Worm (Caenorhabditis elegans) whole organism, young adult: Measurements from ENCODE around the gene tmed-10.

Source experiments
- F10E7.11 ChIP-seq: sonication (generic microtip); optimal IDR thresholded peaks from 2 replicates; lab custom pipeline; 2017; ENCODE audit warnings: mild to moderate bottlenecking, missing genetic modification characterization, moderate library complexity, missing compliant biosample characterization
- F22D6.2 ChIP-seq: sonication (generic microtip); optimal IDR thresholded peaks from 2 replicates; lab custom pipeline; 2016; ENCODE audit warnings: mild to moderate bottlenecking, missing genetic modification characterization, missing compliant biosample characterization
- F39B2.1 ChIP-seq: fragments of 200-800 bp; sonication (Bioruptor generic); IDR thresholded peaks from 2 replicates; pipeline ENCODE4 v1.3.6; 2022; ENCODE audit warnings: missing genetic modification reagents, missing genetic modification characterization, missing compliant biosample characterization
- F49E8.2 ChIP-seq: sonication (generic microtip); optimal IDR thresholded peaks from 3 replicates; lab custom pipeline; 2017; ENCODE audit warnings: missing genetic modification characterization, mild to moderate bottlenecking, missing compliant biosample characterization, antibody characterized with exemption, moderate library complexity; ENCODE audit not compliant: insufficient read depth
- F55B11.4 ChIP-seq: sonication (generic microtip); optimal IDR thresholded peaks from 2 replicates; lab custom pipeline; 2016; ENCODE audit warnings: missing compliant biosample characterization, missing genetic modification characterization, borderline replicate concordance; ENCODE audit not compliant: insufficient read depth
- K11D2.4 ChIP-seq: fragments of 200-800 bp; sonication (Bioruptor generic); IDR thresholded peaks from 2 replicates; pipeline ENCODE4 v1.3.6; 2022; ENCODE audit warnings: missing genetic modification reagents, missing genetic modification characterization, missing compliant biosample characterization
- Y67H2A.10 ChIP-seq: fragments of 200-800 bp; sonication (Bioruptor generic); conservative IDR thresholded peaks from 2 replicates; pipeline ENCODE4 v1.3.6; 2022; ENCODE audit warnings: missing genetic modification reagents, missing genetic modification characterization, missing compliant biosample characterization
- aptf-2 ChIP-seq: fragments of 200-800 bp; sonication (Bioruptor generic); conservative IDR thresholded peaks from 2 replicates; pipeline ENCODE4 v1.3.6; 2022; ENCODE audit warnings: missing genetic modification reagents, missing genetic modification characterization, missing compliant biosample characterization
- aptf-3 ChIP-seq: fragments of 200-800 bp; sonication (Bioruptor generic); IDR thresholded peaks from 2 replicates; pipeline ENCODE4 v1.3.6; 2022; ENCODE audit warnings: missing genetic modification characterization, missing compliant biosample characterization
- athp-1 ChIP-seq: sonication (generic microtip); optimal IDR thresholded peaks from 2 replicates; lab custom pipeline; 2017; ENCODE audit warnings: mild to moderate bottlenecking, missing genetic modification characterization, missing compliant biosample characterization
- bed-2 ChIP-seq: fragments of 200-800 bp; sonication (Bioruptor generic); IDR thresholded peaks from 2 replicates; pipeline ENCODE4 v1.3.6; 2022; ENCODE audit warnings: missing genetic modification reagents, missing genetic modification characterization, missing compliant biosample characterization
- ccch-3 ChIP-seq: fragments of 200-800 bp; sonication (Bioruptor generic); optimal IDR thresholded peaks from 2 replicates; lab custom pipeline; 2018; ENCODE audit warnings: mild to moderate bottlenecking, missing genetic modification characterization, missing compliant biosample characterization
- ceh-100 ChIP-seq: fragments of 200-800 bp; sonication (Bioruptor generic); IDR thresholded peaks from 2 replicates; pipeline ENCODE4 v1.3.6; 2022; ENCODE audit warnings: missing genetic modification reagents, missing genetic modification characterization, missing compliant biosample characterization
- ceh-27 ChIP-seq: fragments of 200-800 bp; sonication (Bioruptor generic); optimal IDR thresholded peaks from 2 replicates; lab custom pipeline; 2018; ENCODE audit warnings: mild to moderate bottlenecking, missing genetic modification characterization, moderate library complexity, missing compliant biosample characterization
- ceh-79 ChIP-seq: sonication (generic microtip); optimal IDR thresholded peaks from 2 replicates; lab custom pipeline; 2017; ENCODE audit warnings: mild to moderate bottlenecking, missing genetic modification characterization, missing compliant biosample characterization
- chd-7 ChIP-seq: sonication (generic microtip); optimal IDR thresholded peaks from 2 replicates; lab custom pipeline; 2016; ENCODE audit warnings: mild to moderate bottlenecking, missing genetic modification characterization, moderate library complexity, missing compliant biosample characterization
- dox-1 ChIP-seq: fragments of 200-800 bp; sonication (Bioruptor generic); IDR thresholded peaks from 2 replicates; pipeline ENCODE4 v1.3.6; 2022; ENCODE audit warnings: missing genetic modification reagents, missing genetic modification characterization, missing compliant biosample characterization
- dpff-1 ChIP-seq: sonication (generic microtip); optimal IDR thresholded peaks from 2 replicates; lab custom pipeline; 2017; ENCODE audit warnings: mild to moderate bottlenecking, missing genetic modification characterization, missing compliant biosample characterization
- dpl-1 ChIP-seq: fragments of 150-350 bp; optimal IDR thresholded peaks from 2 replicates; lab custom pipeline; 2014; ENCODE audit warnings: missing biosample characterization, missing genetic modification reagents, missing genetic modification characterization
- efl-1 ChIP-seq: fragments of 150-350 bp; optimal IDR thresholded peaks from 2 replicates; lab custom pipeline; 2014; ENCODE audit warnings: missing biosample characterization, missing genetic modification reagents, missing genetic modification characterization
- egrh-3 ChIP-seq: fragments of 200-800 bp; sonication (Bioruptor generic); IDR thresholded peaks from 2 replicates; pipeline ENCODE4 v1.3.6; 2022; ENCODE audit warnings: missing genetic modification reagents, missing genetic modification characterization, missing compliant biosample characterization
- ekl-4 ChIP-seq: fragments of 200-800 bp; sonication (Bioruptor generic); IDR thresholded peaks from 2 replicates; pipeline ENCODE4 v1.3.6; 2022; ENCODE audit warnings: missing genetic modification reagents, missing genetic modification characterization, missing compliant biosample characterization
- gei-17 ChIP-seq: fragments of 200-800 bp; sonication (Bioruptor generic); optimal IDR thresholded peaks from 2 replicates; lab custom pipeline; 2018; ENCODE audit warnings: mild to moderate bottlenecking, missing genetic modification characterization, missing compliant biosample characterization
- him-1 ChIP-seq: sonication (generic microtip); optimal IDR thresholded peaks from 2 replicates; lab custom pipeline; 2016; ENCODE audit warnings: missing genotype, missing genetic modification reagents, missing genetic modification characterization, missing compliant biosample characterization
- hlh-12 ChIP-seq: sonication (generic microtip); optimal IDR thresholded peaks from 2 replicates; lab custom pipeline; 2016; ENCODE audit warnings: missing genetic modification characterization, missing compliant biosample characterization
- hlh-26 ChIP-seq: fragments of 200-800 bp; sonication (Bioruptor generic); conservative IDR thresholded peaks from 2 replicates; pipeline ENCODE4 v1.3.6; 2022; ENCODE audit warnings: missing genetic modification reagents, missing genetic modification characterization, missing compliant biosample characterization
- hrde-1 ChIP-seq: sonication (generic microtip); optimal IDR thresholded peaks from 2 replicates; lab custom pipeline; 2016; ENCODE audit warnings: missing genetic modification characterization, mild to moderate bottlenecking, missing compliant biosample characterization, moderate library complexity, missing genotype, missing genetic modification reagents, borderline replicate concordance
- lag-1 ChIP-seq: fragments of 200-800 bp; sonication (Bioruptor generic); IDR thresholded peaks from 2 replicates; pipeline ENCODE4 v1.3.6; 2022; ENCODE audit warnings: missing genetic modification reagents, missing genetic modification characterization, missing compliant biosample characterization
- let-526 ChIP-seq: fragments of 200-800 bp; sonication (Bioruptor generic); IDR thresholded peaks from 2 replicates; pipeline ENCODE4 v1.3.6; 2022; ENCODE audit warnings: missing genetic modification reagents, missing genetic modification characterization, missing compliant biosample characterization
- let-607 ChIP-seq, 2 experiments: fragments of 200-800 bp in 1 of 2; sonication (Bioruptor generic) in 1 of 2; sonication (generic microtip) in 1 of 2; optimal IDR thresholded peaks; 2 replicates each; lab custom pipeline; 2016 to 2018; ENCODE audit warnings: mild to moderate bottlenecking in 2 of 2, missing compliant biosample characterization in 2 of 2, missing genetic modification characterization in 2 of 2, moderate library complexity in 2 of 2, missing genotype in 1 of 2
- madf-6 ChIP-seq: fragments of 200-800 bp; sonication (Bioruptor generic); IDR thresholded peaks from 2 replicates; pipeline ENCODE4 v1.3.6; 2022; ENCODE audit warnings: missing genetic modification reagents, missing genetic modification characterization, missing compliant biosample characterization
- nfya-2 ChIP-seq: fragments of 200-800 bp; sonication (Bioruptor generic); IDR thresholded peaks from 2 replicates; pipeline ENCODE4 v1.3.6; 2022; ENCODE audit warnings: missing genetic modification reagents, missing genetic modification characterization, missing compliant biosample characterization
- nfyb-1 ChIP-seq: fragments of 200-800 bp; sonication (Bioruptor generic); IDR thresholded peaks from 2 replicates; pipeline ENCODE4 v1.3.6; 2022; ENCODE audit warnings: missing genetic modification reagents, missing genetic modification characterization, missing compliant biosample characterization
- nhr-120 ChIP-seq: fragments of 200-800 bp; sonication (Bioruptor generic); IDR thresholded peaks from 2 replicates; pipeline ENCODE4 v1.3.6; 2022; ENCODE audit warnings: missing genetic modification characterization, missing compliant biosample characterization
- pha-4 ChIP-seq: fragments of 150-350 bp; sonication (generic microtip); optimal IDR thresholded peaks from 2 replicates; lab custom pipeline; 2014; ENCODE audit warnings: missing biosample characterization, missing genetic modification reagents, missing genetic modification characterization
- repo-1 ChIP-seq: sonication (generic microtip); optimal IDR thresholded peaks from 2 replicates; lab custom pipeline; 2017; ENCODE audit warnings: mild to moderate bottlenecking, missing genetic modification characterization, missing compliant biosample characterization
- somi-1 ChIP-seq: fragments of 200-800 bp; sonication (Bioruptor generic); optimal IDR thresholded peaks from 2 replicates; lab custom pipeline; 2018; ENCODE audit warnings: mild to moderate bottlenecking, missing genetic modification characterization, missing compliant biosample characterization
- zfh-2 ChIP-seq: fragments of 200-800 bp; sonication (Bioruptor generic); conservative IDR thresholded peaks from 2 replicates; pipeline ENCODE4 v1.3.6; 2022; ENCODE audit warnings: missing genetic modification reagents, missing genetic modification characterization, missing compliant biosample characterization
- ztf-26 ChIP-seq: sonication (generic microtip); optimal IDR thresholded peaks from 2 replicates; lab custom pipeline; 2017; ENCODE audit warnings: missing genetic modification characterization, missing compliant biosample characterization
- ztf-3 ChIP-seq: fragments of 200-800 bp; sonication (Bioruptor generic); optimal IDR thresholded peaks from 2 replicates; lab custom pipeline; 2018; ENCODE audit warnings: mild to moderate bottlenecking, missing genetic modification characterization, missing compliant biosample characterization

The tmed-10 gene

DNA sequence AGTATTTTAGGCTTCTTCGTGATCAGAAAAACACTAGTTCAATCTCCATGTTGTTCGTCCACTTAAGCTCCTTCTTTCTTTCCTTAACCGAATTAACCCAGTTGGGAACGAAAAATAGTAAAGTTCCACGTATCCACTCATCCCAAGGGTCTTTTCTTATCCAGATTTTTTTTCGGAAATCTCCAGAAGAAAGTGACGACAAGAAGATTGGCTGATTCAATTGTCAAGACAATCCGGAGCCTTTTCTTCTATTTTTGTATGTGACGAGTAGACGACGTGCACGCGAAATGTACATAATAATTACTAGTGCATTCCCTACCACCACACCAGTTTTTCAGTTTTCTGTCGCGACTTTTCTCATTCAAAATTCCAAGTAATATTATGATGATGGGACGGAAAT, 24.5 kb upstream of the tmed-10 start (continued):
- TF ChIP-seq pha-4 (tag; lab: Kevin White, UChicago) = no peak

DNA sequence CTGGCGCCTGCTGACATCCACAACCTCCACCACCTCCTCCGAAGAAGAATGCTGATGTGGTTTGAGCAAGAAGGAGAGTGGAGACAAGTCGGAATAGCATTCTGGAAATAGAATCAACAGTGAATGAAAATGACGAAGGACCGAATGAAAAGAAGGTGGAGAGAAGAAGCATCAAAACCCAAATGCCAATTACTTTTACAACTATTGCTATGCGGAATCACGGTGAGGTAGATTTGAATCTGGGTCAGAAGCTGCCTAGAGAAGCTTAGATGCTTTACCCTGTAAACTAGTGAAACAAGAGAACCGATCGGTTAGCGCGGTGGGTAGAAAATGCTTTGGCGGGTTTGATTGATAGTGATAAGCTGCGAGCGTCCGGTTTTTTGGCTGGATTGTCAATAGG, 20.1 kb upstream of the tmed-10 start, which contains the start of gene grl-7:
TSS of gene grl-7 (minus strand) at position 101 of the 400 bp plus-strand sequence.
- no peak for TF ChIP-seq efl-1 (GFP tag; lab: Kevin White, UChicago)
- TF ChIP-seq F39B2.1 (GFP tag; lab: Robert Waterston, UW) = no peak
- 0 out of 2 replicates have a peak, but pooled peaks have one; percentile 24 for TF ChIP-seq let-526

DNA sequence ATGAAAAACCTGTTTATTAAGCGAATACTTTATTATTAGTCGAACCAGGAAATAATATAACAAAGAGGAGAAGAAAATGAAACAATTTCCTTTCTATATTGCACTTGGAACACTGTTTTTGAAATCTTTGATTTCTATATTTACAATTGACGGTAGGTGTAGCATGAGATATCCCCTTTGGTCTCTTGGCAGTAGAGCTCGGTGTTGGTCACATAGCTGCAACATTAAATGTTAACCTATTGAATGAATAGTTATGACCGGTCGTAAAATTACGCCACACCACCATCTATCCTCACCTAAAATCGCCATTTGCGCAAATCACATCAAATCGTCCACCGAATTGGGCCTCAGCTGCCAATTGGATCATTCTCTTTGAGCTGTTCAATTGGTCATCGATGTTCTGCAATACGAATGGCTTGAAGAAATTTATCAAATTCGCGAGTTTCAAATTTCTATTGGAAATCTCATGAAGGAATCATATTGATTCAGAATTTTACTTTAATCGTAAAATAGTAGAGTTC, 18.1 kb upstream of the tmed-10 start:
- TF ChIP-seq K11D2.4 (GFP tag; lab: Robert Waterston, UW) (no peak), F55B11.4 (tag; lab: Kevin White, UChicago) (no peak), egrh-3 (no peak), F22D6.2 (no peak), ccch-3 (no peak), him-1 (no peak), hlh-26 (no peak), Y67H2A.10 (no peak), lag-1 (GFP tag; lab: Robert Waterston, UW) (no peak), nhr-120 (GFP tag; lab: Robert Waterston, UW) (no peak), ztf-3 (GFP tag; lab: Kevin White, UChicago) (no peak), F10E7.11 (tag; lab: Kevin White, UChicago) (no peak), ztf-26 (tag; lab: Kevin White, UChicago) (no peak), madf-6 (GFP tag; lab: Robert Waterston, UW) (no peak), repo-1 (tag; lab: Kevin White, UChicago) (no peak), gei-17 (GFP tag; lab: Kevin White, UChicago) (no peak), ceh-79 (tag; lab: Kevin White, UChicago) (no peak), F49E8.2 (no peak), let-607 (tag; optimal IDR thresholded peaks at IDR 0.05; lab: Kevin White, UChicago) (no peak)

DNA sequence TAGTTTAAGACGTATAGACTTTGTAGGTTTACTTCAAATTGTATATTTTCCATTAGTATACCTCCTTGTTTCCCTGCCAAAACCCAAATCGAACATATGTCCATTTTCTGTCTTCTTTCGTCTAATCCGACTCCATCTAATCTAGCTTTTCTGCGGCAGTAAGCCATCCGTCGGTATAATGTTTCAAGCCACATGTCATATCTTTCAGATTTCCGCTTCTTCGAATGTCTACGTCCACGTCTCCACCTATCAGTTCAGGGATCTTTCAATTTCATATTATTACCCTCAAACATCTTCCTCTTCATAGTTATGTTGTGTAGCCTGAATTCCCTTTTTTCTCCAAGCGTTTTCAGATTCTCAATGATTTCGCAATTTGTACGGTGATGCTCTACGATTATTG, 17.3 kb upstream of the tmed-10 start:
- TF ChIP-seq chd-7 (tag; lab: Kevin White, UChicago) = no peak
- no peak for TF ChIP-seq nfya-2 (GFP tag; lab: Robert Waterston, UW)
- no peak for TF ChIP-seq athp-1 (tag; lab: Kevin White, UChicago)
- TF ChIP-seq nfyb-1 = no peak
- no peak for TF ChIP-seq ceh-100

DNA sequence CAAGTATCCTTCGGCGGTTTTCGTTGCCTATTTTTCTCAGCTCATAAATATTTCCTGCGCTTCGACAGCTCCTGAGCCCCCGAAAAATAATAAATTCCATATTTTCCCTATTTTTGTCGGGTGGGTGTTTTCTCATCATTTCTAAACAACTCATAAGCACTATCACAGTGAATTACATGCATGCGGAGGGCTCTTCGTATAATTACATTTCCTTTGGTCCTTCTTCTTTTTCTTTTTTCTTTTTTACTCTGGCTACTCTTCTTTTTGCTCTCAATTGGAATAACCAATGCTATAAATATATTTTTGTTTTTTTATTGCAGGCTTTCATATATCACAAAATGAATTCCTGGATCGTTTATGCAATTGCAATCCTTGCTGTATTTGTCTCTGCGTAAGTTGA, 15.1 kb upstream of the tmed-10 start, which contains the start of gene T02E9.5:
TSS of gene T02E9.5 (plus strand) at position 321 of the 400 bp plus-strand sequence.
- no peak for TF ChIP-seq somi-1 (GFP tag; lab: Kevin White, UChicago)

DNA sequence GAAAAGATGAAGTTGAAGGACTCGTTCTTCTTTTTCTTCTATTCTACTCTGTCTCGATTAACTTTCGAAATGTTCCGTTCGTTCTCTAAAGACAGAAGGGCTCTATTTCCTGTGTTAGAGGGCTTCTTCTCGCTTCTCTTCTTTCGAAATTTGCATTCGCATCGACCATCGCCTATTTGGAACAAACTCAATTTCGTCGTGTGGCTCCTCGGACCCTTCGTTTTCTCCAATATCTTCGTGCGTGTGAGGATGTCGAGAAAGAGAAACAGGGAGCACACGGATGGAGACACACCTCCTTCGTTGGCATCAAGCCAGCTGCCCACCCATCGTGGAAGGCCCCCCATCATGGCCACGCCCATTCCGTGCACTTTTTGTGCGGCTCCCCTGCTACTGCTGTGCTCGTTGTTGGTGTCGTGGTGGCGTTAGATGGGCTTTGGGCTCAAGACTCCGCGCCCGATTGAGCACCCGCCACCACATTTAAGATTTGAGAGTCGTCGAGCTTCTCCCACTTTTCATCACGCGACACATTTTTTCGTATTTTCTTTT, 14.4 kb upstream of the tmed-10 start:
- TF ChIP-seq dpl-1 (GFP tag; lab: Kevin White, UChicago) (no peak), dpff-1 (tag; lab: Kevin White, UChicago) (no peak), aptf-2 (GFP tag; lab: Robert Waterston, UW) (no peak), ceh-27 (GFP tag; lab: Kevin White, UChicago) (no peak), bed-2 (GFP tag; lab: Robert Waterston, UW) (no peak), efl-1 (GFP tag; lab: Kevin White, UChicago) (no peak), dox-1 (GFP tag; lab: Robert Waterston, UW) (0 out of 2 replicates have a peak, but pooled peaks have one; percentile 8), hrde-1 (tag; lab: Kevin White, UChicago) (no peak), zfh-2 (peak; percentile 93), hlh-12 (tag; lab: Kevin White, UChicago) (no peak), aptf-3 (GFP tag; lab: Robert Waterston, UW) (no peak), egrh-3 (peak; percentile 45; the same call in 1 of the 2 replicates), nfyb-1 (0 out of 2 replicates have a peak, but pooled peaks have one; percentile 38), ekl-4 (GFP tag; lab: Robert Waterston, UW) (0 out of 2 replicates have a peak, but pooled peaks have one; percentile 21)
- TF ChIP-seq, all 124 proteins: peak for 5
